Fruit fly (Drosophila melanogaster) whole organism, embryonic: ENCODE measurements around the gene CG14818.
A peak's percentile ranks its signal among the peaks of the same experiment; 100 is the strongest.

Experiments
- Atf3 ChIP-seq: fragments of 200-800 bp; sonication (Bioruptor generic); optimal IDR thresholded peaks from 3 replicates; lab custom pipeline; 2016; ENCODE audit warnings: missing biosample characterization, missing genetic modification characterization
- BtbVII ChIP-seq: fragments of 200-800 bp; sonication (Bioruptor generic); optimal IDR thresholded peaks from 3 replicates; lab custom pipeline; 2017; ENCODE audit warnings: missing biosample characterization, mild to moderate bottlenecking, missing genetic modification characterization
- CG10267 ChIP-seq: fragments of 200-800 bp; sonication (Bioruptor generic); optimal IDR thresholded peaks from 2 replicates; lab custom pipeline; 2018; ENCODE audit warnings: missing biosample characterization, mild to moderate bottlenecking, missing genetic modification characterization, moderate library complexity
- CG10274 ChIP-seq: fragments of 200-800 bp; sonication (Bioruptor generic); optimal IDR thresholded peaks from 3 replicates; lab custom pipeline; 2017; ENCODE audit warnings: missing biosample characterization, mild to moderate bottlenecking, missing genetic modification characterization
- CG10979 ChIP-seq: fragments of 200-800 bp; sonication (Bioruptor generic); optimal IDR thresholded peaks from 2 replicates; lab custom pipeline; 2018; ENCODE audit warnings: missing biosample characterization, mild to moderate bottlenecking, missing genetic modification characterization, moderate library complexity
- CG12071 ChIP-seq: fragments of 200-800 bp; sonication (Bioruptor generic); optimal IDR thresholded peaks from 3 replicates; lab custom pipeline; 2018; ENCODE audit warnings: missing biosample characterization, mild to moderate bottlenecking, missing genetic modification characterization
- CG14014 ChIP-seq: fragments of 200-800 bp; sonication (Bioruptor generic); IDR thresholded peaks from 2 replicates; pipeline ENCODE4 v1.3.6; 2022; ENCODE audit warnings: missing biosample characterization, missing genetic modification characterization
- CG14050 ChIP-seq: fragments of 200-800 bp; sonication (Bioruptor generic); IDR thresholded peaks from 3 replicates; pipeline ENCODE4 v1.3.6; 2022; ENCODE audit warnings: missing biosample characterization, missing genetic modification characterization
- CG1529 ChIP-seq: fragments of 200-800 bp; sonication (Bioruptor generic); optimal IDR thresholded peaks from 3 replicates; lab custom pipeline; 2018; ENCODE audit warnings: missing biosample characterization, missing genetic modification characterization
- CG16813 ChIP-seq: fragments of 200-800 bp; sonication (Bioruptor generic); IDR thresholded peaks from 3 replicates; pipeline ENCODE4 v1.3.6; 2022; ENCODE audit warnings: missing biosample characterization, missing genetic modification characterization; ENCODE audit not compliant: partially characterized antibody
- CG17186 ChIP-seq: fragments of 200-800 bp; sonication (Bioruptor generic); optimal IDR thresholded peaks from 3 replicates; lab custom pipeline; 2017; ENCODE audit warnings: missing biosample characterization, missing genetic modification reagents, missing genetic modification characterization
- CG17385 ChIP-seq: fragments of 200-800 bp; sonication (Bioruptor generic); optimal IDR thresholded peaks from 3 replicates; lab custom pipeline; 2018; ENCODE audit warnings: missing biosample characterization, mild to moderate bottlenecking, missing genetic modification characterization
- CG18764 ChIP-seq: fragments of 200-800 bp; sonication (Bioruptor generic); optimal IDR thresholded peaks from 3 replicates; lab custom pipeline; 2016; ENCODE audit warnings: missing biosample characterization, missing genetic modification characterization
- CG2875 ChIP-seq: fragments of 200-800 bp; sonication (Bioruptor generic); optimal IDR thresholded peaks from 2 replicates; lab custom pipeline; 2017; ENCODE audit warnings: missing biosample characterization, mild to moderate bottlenecking, missing genetic modification characterization, missing genetic modification reagents
- CG31441 ChIP-seq: fragments of 200-800 bp; sonication (Bioruptor generic); IDR thresholded peaks from 2 replicates; pipeline ENCODE4 v1.3.6; 2022; ENCODE audit warnings: missing biosample characterization, missing genetic modification characterization
- CG3407 ChIP-seq: fragments of 200-800 bp; sonication (Bioruptor generic); optimal IDR thresholded peaks from 2 replicates; lab custom pipeline; 2018; ENCODE audit warnings: missing biosample characterization, mild to moderate bottlenecking, missing genetic modification characterization
- CG3726 ChIP-seq: fragments of 200-800 bp; sonication (Bioruptor generic); IDR thresholded peaks from 3 replicates; pipeline ENCODE4, ENCODE4 v1.3.6; 2022; ENCODE audit warnings: missing biosample characterization, missing genetic modification characterization
- CG42726 ChIP-seq: fragments of 200-800 bp; sonication (Bioruptor generic); IDR thresholded peaks from 2 replicates; pipeline ENCODE4 v1.3.6; 2022; ENCODE audit warnings: missing biosample characterization, missing genetic modification characterization; ENCODE audit not compliant: partially characterized antibody
- CG6175 ChIP-seq: fragments of 200-800 bp; sonication (Bioruptor generic); IDR thresholded peaks from 3 replicates; pipeline ENCODE4 v1.3.6; 2022; ENCODE audit warnings: missing biosample characterization, missing genetic modification characterization
- CG6791 ChIP-seq: fragments of 200-800 bp; sonication (Bioruptor generic); IDR thresholded peaks from 3 replicates; pipeline ENCODE4 v1.3.6; 2022; ENCODE audit warnings: missing biosample characterization, missing genetic modification characterization; ENCODE audit not compliant: partially characterized antibody
- CG7839 ChIP-seq: fragments of 200-800 bp; sonication (Bioruptor generic); optimal IDR thresholded peaks from 3 replicates; lab custom pipeline; 2018; ENCODE audit warnings: missing biosample characterization, mild to moderate bottlenecking, missing genetic modification characterization, moderate library complexity
- CG8281 ChIP-seq: fragments of 200-800 bp; sonication (Bioruptor generic); optimal IDR thresholded peaks from 2 replicates; lab custom pipeline; 2018; ENCODE audit warnings: missing biosample characterization, mild to moderate bottlenecking, missing genetic modification characterization, moderate library complexity
- Dip2 ChIP-seq: fragments of 200-800 bp; sonication (Bioruptor generic); IDR thresholded peaks from 2 replicates; pipeline ENCODE4 v1.3.6; 2022; ENCODE audit warnings: missing biosample characterization, missing genetic modification characterization
- E2f1 ChIP-seq: fragments of 200-800 bp; sonication (Bioruptor generic); IDR thresholded peaks from 2 replicates; pipeline ENCODE4 v1.3.6; 2022; ENCODE audit warnings: missing biosample characterization, missing genetic modification characterization
- Gsc ChIP-seq: fragments of 200-800 bp; sonication (Bioruptor generic); IDR thresholded peaks from 2 replicates; pipeline ENCODE4 v1.3.6; 2022; ENCODE audit warnings: missing biosample characterization, missing genetic modification characterization
- HLH3B ChIP-seq: fragments of 200-800 bp; sonication (Bioruptor generic); IDR thresholded peaks from 2 replicates; pipeline ENCODE4 v1.3.6; 2022; ENCODE audit warnings: missing biosample characterization, missing genetic modification characterization
- Hr78 ChIP-seq, 2 experiments: fragments of 200-800 bp in 1 of 2; fragments of >200 bp in 1 of 2; sonication (Bioruptor generic) in 1 of 2; optimal IDR thresholded peaks; 2 replicates each; lab custom pipeline; 2017 to 2019; ENCODE audit warnings: missing biosample characterization in 2 of 2, missing genetic modification characterization in 2 of 2, mild to moderate bottlenecking in 1 of 2, moderate library complexity in 1 of 2
- Jarid2 ChIP-seq: fragments of 200-800 bp; sonication (Bioruptor generic); optimal IDR thresholded peaks from 3 replicates; lab custom pipeline; 2017; ENCODE audit warnings: mild to moderate bottlenecking, missing biosample characterization, missing genetic modification reagents, missing genetic modification characterization
- Mrtf ChIP-seq: fragments of 200-800 bp; sonication (Bioruptor generic); IDR thresholded peaks from 3 replicates; pipeline ENCODE4 v1.3.6; 2022; ENCODE audit warnings: missing biosample characterization, missing genetic modification characterization
- Optix ChIP-seq: fragments of 200-800 bp; sonication (Bioruptor generic); IDR thresholded peaks from 3 replicates; pipeline ENCODE4 v1.3.6; 2022; ENCODE audit warnings: missing biosample characterization, missing genetic modification characterization
- Sox100B ChIP-seq: fragments of 200-800 bp; sonication (Bioruptor generic); optimal IDR thresholded peaks from 3 replicates; lab custom pipeline; 2018; ENCODE audit warnings: missing biosample characterization, mild to moderate bottlenecking, missing genetic modification characterization
- aop ChIP-seq: fragments of 200-800 bp; sonication (Bioruptor generic); IDR thresholded peaks from 2 replicates; pipeline ENCODE4 v1.3.6; 2022; ENCODE audit warnings: missing biosample characterization, missing genetic modification characterization
- ash1 ChIP-seq: fragments of 200-800 bp; sonication (Bioruptor generic); optimal IDR thresholded peaks from 2 replicates; lab custom pipeline; 2018; ENCODE audit warnings: missing biosample characterization, mild to moderate bottlenecking, missing genetic modification characterization
- dmrt99B ChIP-seq: fragments of 200-800 bp; sonication (Bioruptor generic); optimal IDR thresholded peaks from 2 replicates; lab custom pipeline; 2018; ENCODE audit warnings: missing biosample characterization, mild to moderate bottlenecking, missing genetic modification characterization, moderate library complexity
- emc ChIP-seq: fragments of 200-800 bp; sonication (Bioruptor generic); optimal IDR thresholded peaks from 2 replicates; lab custom pipeline; 2016; ENCODE audit warnings: missing biosample characterization, missing genetic modification characterization
- exex ChIP-seq: fragments of 200-800 bp; sonication (Bioruptor generic); optimal IDR thresholded peaks from 4 replicates; lab custom pipeline; 2018; ENCODE audit warnings: missing biosample characterization, mild to moderate bottlenecking, missing genetic modification characterization, moderate library complexity
- fd102C ChIP-seq: fragments of 200-800 bp; sonication (Bioruptor generic); optimal IDR thresholded peaks from 2 replicates; lab custom pipeline; 2018; ENCODE audit warnings: missing biosample characterization, mild to moderate bottlenecking, missing genetic modification characterization, moderate library complexity
- hb ChIP-seq: fragments of 200-800 bp; sonication (Bioruptor generic); IDR thresholded peaks from 3 replicates; pipeline ENCODE4 v1.3.6; 2022; ENCODE audit warnings: missing biosample characterization, missing genetic modification characterization; ENCODE audit not compliant: partially characterized antibody
- lola ChIP-seq, 3 experiments: fragments of >200 bp in 2 of 3; fragments of 200-800 bp in 1 of 3; sonication (Bioruptor generic) in 1 of 3; optimal IDR thresholded peaks; 2 replicates each; lab custom pipeline; 2017 to 2019; ENCODE audit warnings: missing biosample characterization in 3 of 3, missing genetic modification characterization in 3 of 3, mild to moderate bottlenecking in 1 of 3, moderate library complexity in 1 of 3
- maf-S ChIP-seq: fragments of 200-800 bp; sonication (Bioruptor generic); optimal IDR thresholded peaks from 2 replicates; lab custom pipeline; 2016; ENCODE audit warnings: missing biosample characterization, missing genetic modification characterization
- nerfin-1 ChIP-seq: fragments of 200-800 bp; sonication (Bioruptor generic); optimal IDR thresholded peaks from 3 replicates; lab custom pipeline; 2019; ENCODE audit warnings: missing biosample characterization, mild to moderate bottlenecking, missing genetic modification characterization, moderate library complexity
- p53 ChIP-seq: fragments of 200-800 bp; sonication (Bioruptor generic); optimal IDR thresholded peaks from 2 replicates; lab custom pipeline; 2016; ENCODE audit warnings: missing biosample characterization, missing genetic modification characterization
- pfk ChIP-seq: fragments of 200-800 bp; sonication (Bioruptor generic); optimal IDR thresholded peaks from 2 replicates; lab custom pipeline; 2018; ENCODE audit warnings: missing biosample characterization, mild to moderate bottlenecking, missing genetic modification characterization, moderate library complexity
- sc ChIP-seq, 3 experiments: fragments of >200 bp in 2 of 3; fragments of 200-800 bp in 1 of 3; sonication (Bioruptor generic) in 1 of 3; optimal IDR thresholded peaks; 2 replicates in 2 of 3; 3 replicates in 1 of 3; lab custom pipeline; 2017; ENCODE audit warnings: mild to moderate bottlenecking in 1 of 3, missing biosample characterization in 1 of 3, missing genetic modification characterization in 1 of 3, missing genetic modification reagents in 1 of 3
- seq ChIP-seq: fragments of 200-800 bp; sonication (Bioruptor generic); IDR thresholded peaks from 2 replicates; pipeline ENCODE4 v1.3.6; 2022; ENCODE audit warnings: missing biosample characterization, missing genetic modification characterization
- sim ChIP-seq: fragments of 200-800 bp; sonication (Bioruptor generic); IDR thresholded peaks from 2 replicates; pipeline ENCODE4 v1.3.6; 2022; ENCODE audit warnings: missing biosample characterization, missing genetic modification characterization
- sisA ChIP-seq: fragments of 200-800 bp; sonication (Bioruptor generic); IDR thresholded peaks from 2 replicates; pipeline ENCODE4 v1.3.6; 2022; ENCODE audit warnings: missing biosample characterization, missing genetic modification characterization
- so ChIP-seq: fragments of 200-800 bp; sonication (Bioruptor generic); IDR thresholded peaks from 3 replicates; pipeline ENCODE4 v1.3.6; 2022; ENCODE audit warnings: missing biosample characterization, missing genetic modification characterization
- tup ChIP-seq: fragments of 200-800 bp; sonication (Bioruptor generic); optimal IDR thresholded peaks from 2 replicates; lab custom pipeline; 2016; ENCODE audit warnings: missing biosample characterization, mild to moderate bottlenecking, missing genetic modification characterization, moderate library complexity
- z ChIP-seq: fragments of 200-800 bp; sonication (Bioruptor generic); IDR thresholded peaks from 3 replicates; pipeline ENCODE4 v1.3.6; 2022; ENCODE audit warnings: missing biosample characterization, missing genetic modification characterization

The CG14818 gene

dm6 chrX:1889926-1890325 is 10.4 kb upstream of the CG14818 start, which contains the start of the genes trr and mRpL16 (continued):
- no peak for TF ChIP-seq CG7839 (tag; lab: Kevin White, UChicago)
- no peak for TF ChIP-seq hb
- TF ChIP-seq CG12071 (GFP tag; lab: Kevin White, UChicago), result no peak
- TF ChIP-seq CG17385, result no peak
- TF ChIP-seq CG42726 (GFP tag; lab: Robert Waterston, UW), result no peak
- TF ChIP-seq BtbVII, result no peak
- no peak for TF ChIP-seq CG31441
- peak; percentile 60 for TF ChIP-seq CG6791
- peak; percentile 32 for TF ChIP-seq CG10979 (tag; lab: Kevin White, UChicago)
- no peak for TF ChIP-seq Hr78 (GFP tag; optimal IDR thresholded peaks at IDR 0.05; lab: Kevin White, UChicago)
- TF ChIP-seq sc (optimal IDR thresholded peaks at IDR 0.05; lab: Kevin White, UChicago), result no peak
- TF ChIP-seq sc (GFP tag; optimal IDR thresholded peaks at IDR 0.05; lab: Kevin White, UChicago), result no peak
- no peak for TF ChIP-seq so (GFP tag; lab: Robert Waterston, UW)
- TF ChIP-seq aop (GFP tag; lab: Robert Waterston, UW), result no peak
- no peak for TF ChIP-seq Mrtf
- peak; percentile 5 for TF ChIP-seq nerfin-1 (tag; lab: Kevin White, UChicago)
- peak in 1 of 3 experiments; percentile 40 for TF ChIP-seq lola (GFP tag; optimal IDR thresholded peaks at IDR 0.05; lab: Kevin White, UChicago)
- no peak for TF ChIP-seq p53 (GFP tag; lab: Kevin White, UChicago)
- no peak for TF ChIP-seq Sox100B (GFP tag; lab: Kevin White, UChicago)
- TF ChIP-seq CG3726, result no peak
- TF ChIP-seq Jarid2, result no peak
- no peak for TF ChIP-seq CG8281 (tag; lab: Kevin White, UChicago)
- no peak for TF ChIP-seq maf-S
- TF ChIP-seq CG14050, result no peak
- no peak for TF ChIP-seq dmrt99B (tag; lab: Kevin White, UChicago)
- TF ChIP-seq HLH3B (GFP tag; lab: Robert Waterston, UW), result no peak
- TF ChIP-seq fd102C (GFP tag; lab: Kevin White, UChicago), result no peak
- no peak for TF ChIP-seq tup (GFP tag; lab: Kevin White, UChicago)
- TF ChIP-seq CG6175 (GFP tag; lab: Robert Waterston, UW), result peak; percentile 92
- TF ChIP-seq seq (GFP tag; lab: Robert Waterston, UW), result peak; percentile 56; the same call in 1 of the 2 replicates
- peak; percentile 36 for TF ChIP-seq Atf3 (GFP tag; lab: Kevin White, UChicago)
- TF ChIP-seq CG16813 (GFP tag; lab: Robert Waterston, UW), result peak; percentile 80
- TF ChIP-seq CG10267 (tag; lab: Kevin White, UChicago), result peak; percentile 60
- TF ChIP-seq Gsc (GFP tag; lab: Robert Waterston, UW), result no peak
- no peak for TF ChIP-seq E2f1 (GFP tag; lab: Robert Waterston, UW)
- no peak for TF ChIP-seq CG2875
- TF ChIP-seq sim (GFP tag; lab: Robert Waterston, UW), result no peak
- no peak for TF ChIP-seq exex
- no peak for TF ChIP-seq emc (GFP tag; lab: Kevin White, UChicago)
- TF ChIP-seq Dip2, result no peak
- TF ChIP-seq Optix (GFP tag; lab: Robert Waterston, UW), result 0 out of 3 replicates have a peak, but pooled peaks have one; percentile 40
- no peak for TF ChIP-seq CG18764
- TF ChIP-seq z (GFP tag; lab: Robert Waterston, UW), result no peak
- peak; percentile 32 for TF ChIP-seq CG17186 (GFP tag; lab: Kevin White, UChicago)
- no peak for TF ChIP-seq CG14014
- TF ChIP-seq CG3407 (GFP tag; lab: Kevin White, UChicago), result no peak
- no peak for TF ChIP-seq pfk (GFP tag; lab: Kevin White, UChicago)
- no peak for TF ChIP-seq CG10274
- no peak for TF ChIP-seq sisA
- TF ChIP-seq CG1529 (GFP tag; lab: Kevin White, UChicago), result no peak
- no peak for TF ChIP-seq ash1 (GFP tag; lab: Kevin White, UChicago)
